Fruit fly (Drosophila melanogaster): ENCODE measurements around the gene CG5608.

DNA sequence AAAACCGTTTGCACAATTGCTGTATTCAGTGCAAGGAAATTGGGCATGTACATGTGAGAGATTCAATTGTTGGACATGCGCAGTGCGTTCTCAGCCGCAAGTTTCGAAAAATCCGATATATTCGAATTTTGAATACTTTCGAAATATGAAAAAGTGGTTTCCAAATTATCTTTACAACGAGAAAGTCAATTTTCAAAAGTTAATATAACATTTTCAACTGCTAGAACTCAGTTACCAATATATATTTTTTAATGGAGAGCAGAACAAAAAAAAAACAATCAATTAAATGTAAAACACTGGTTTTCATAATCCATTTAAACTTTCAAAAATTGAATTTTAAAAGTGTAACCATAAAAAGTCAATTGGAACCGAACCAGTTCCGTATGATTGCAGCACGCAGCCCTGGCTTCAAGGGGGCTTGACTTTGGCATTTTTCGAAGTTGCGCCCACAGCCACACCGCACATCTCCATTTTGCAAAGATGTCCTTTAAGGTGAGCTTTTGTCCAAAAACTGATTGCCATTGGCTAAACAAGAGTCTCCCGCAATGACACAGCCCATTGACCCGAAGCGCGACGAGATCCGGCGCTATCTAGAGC lies 42.6 kb downstream of the CG5608 start, which contains the start of the genes Scgbeta and CG17202:
- no peak for TF ChIP-seq psq (optimal IDR thresholded peaks at IDR 0.05)
- TF ChIP-seq pan (optimal IDR thresholded peaks at IDR 0.05) = no peak
- no peak for TF ChIP-seq usp (GFP tag; optimal IDR thresholded peaks at IDR 0.05)
- no peak for TF ChIP-seq EcR (GFP tag; optimal IDR thresholded peaks at IDR 0.05)
- TF ChIP-seq CG8478 (optimal IDR thresholded peaks at IDR 0.05) = no peak
